Worm (Caenorhabditis elegans): ENCODE results near the gene ZK632.2.

Gene ZK632.2

DNA sequence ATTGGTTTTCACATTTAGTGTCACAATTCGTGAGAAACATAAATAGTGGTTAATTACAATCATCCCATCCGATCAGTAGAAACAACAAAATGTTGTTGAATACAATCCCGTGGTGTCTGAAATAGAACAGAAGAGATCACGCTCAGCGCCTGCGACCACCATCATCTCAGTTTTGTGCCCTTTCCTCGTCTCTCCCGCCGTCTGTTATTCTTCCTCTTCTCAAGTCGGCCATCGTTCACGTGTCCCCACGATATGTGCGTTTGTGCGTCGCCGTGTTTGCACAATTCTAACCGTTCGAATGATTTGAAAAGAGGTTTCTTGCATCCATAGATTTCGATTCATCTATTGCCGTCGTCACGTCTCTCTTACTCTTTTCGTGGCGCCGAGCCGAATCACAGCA, 19.9 kb downstream of the ZK632.2 start, which contains the start of gene panl-3:
Gene panl-3, plus strand, starts transcription at position 294 of the 400 bp plus-strand sequence.
- peak; percentile 60 for TF ChIP-seq ama-1 (optimal IDR thresholded peaks at IDR 0.05)
- TF ChIP-seq nfya-1 (tag; optimal IDR thresholded peaks at IDR 0.05; ENCODE audit: insufficient read depth), result peak; percentile 74
- peak; percentile 54 for TF ChIP-seq hmg-11 (tag; optimal IDR thresholded peaks at IDR 0.05)
- peak; percentile 56 for TF ChIP-seq lin-15B (tag; optimal IDR thresholded peaks at IDR 0.05)
- peak; percentile 14 for TF ChIP-seq nhr-43 (tag; optimal IDR thresholded peaks at IDR 0.05; ENCODE audit: poor library complexity, severe bottlenecking)
- TF ChIP-seq nhr-77 (tag; optimal IDR thresholded peaks at IDR 0.05), result no peak
- TF ChIP-seq nhr-25 (tag; optimal IDR thresholded peaks at IDR 0.05), result peak; percentile 79
- TF ChIP-seq unc-39 (tag; optimal IDR thresholded peaks at IDR 0.05), result no peak
- TF ChIP-seq lsy-12 (tag; optimal IDR thresholded peaks at IDR 0.05), result peak; percentile 54
- peak; percentile 36 for TF ChIP-seq mdl-1 (tag; optimal IDR thresholded peaks at IDR 0.05)
- peak; percentile 47 for TF ChIP-seq mml-1 (tag; optimal IDR thresholded peaks at IDR 0.05)
- no peak for TF ChIP-seq nhr-12 (tag; optimal IDR thresholded peaks at IDR 0.05)
- peak; percentile 78 for TF ChIP-seq egl-5 (tag; optimal IDR thresholded peaks at IDR 0.05)
- no peak for TF ChIP-seq pqm-1 (tag; optimal IDR thresholded peaks at IDR 0.05)
- peak; percentile 26 for TF ChIP-seq elt-2 (tag; optimal IDR thresholded peaks at IDR 0.05)
- TF ChIP-seq pha-4 (tag; optimal IDR thresholded peaks at IDR 0.05), result peak; percentile 48
- no peak for TF ChIP-seq elt-3 (tag; optimal IDR thresholded peaks at IDR 0.05)
- TF ChIP-seq snpc-4 (tag; optimal IDR thresholded peaks at IDR 0.05), result peak; percentile 20
- TF ChIP-seq fkh-10 (GFP tag; optimal IDR thresholded peaks at IDR 0.05), result no peak
- TF ChIP-seq ZK546.5 (tag; optimal IDR thresholded peaks at IDR 0.05), result no peak
- peak; percentile 68 for TF ChIP-seq nhr-23 (tag; optimal IDR thresholded peaks at IDR 0.05)
- peak; percentile 75 for TF ChIP-seq lin-39 (tag; optimal IDR thresholded peaks at IDR 0.05)
- TF ChIP-seq elt-1 (tag; optimal IDR thresholded peaks at IDR 0.05), result peak; percentile 27

DNA sequence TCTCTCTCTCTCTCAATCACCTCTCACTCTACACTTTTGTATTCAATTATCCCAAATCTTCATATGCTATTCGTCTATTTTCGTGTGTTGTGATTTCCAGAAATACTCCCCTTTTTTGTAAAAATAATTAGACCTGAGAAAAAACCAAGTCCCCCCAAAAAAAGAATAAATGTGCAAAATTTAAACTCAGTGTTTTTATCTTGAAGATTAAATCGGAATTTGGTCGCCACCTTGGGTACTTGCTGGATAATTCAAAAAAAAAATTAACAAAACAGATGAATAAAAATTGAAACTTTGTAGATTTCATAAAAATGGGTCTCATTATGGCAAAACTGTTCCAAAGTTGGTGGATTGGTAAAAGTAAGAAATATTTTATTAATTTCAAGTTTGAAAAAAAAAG, 24.0 kb downstream of the ZK632.2 start, which contains the start of gene arl-5:
Gene arl-5, plus strand, starts transcription at position 301 of the 400 bp plus-strand sequence.
- TF ChIP-seq ZK546.5 (tag; optimal IDR thresholded peaks at IDR 0.05), result no peak
- TF ChIP-seq fkh-2 (tag; optimal IDR thresholded peaks at IDR 0.05), result no peak
- TF ChIP-seq nhr-12 (tag; optimal IDR thresholded peaks at IDR 0.05), result no peak
- no peak for TF ChIP-seq aly-2 (tag; optimal IDR thresholded peaks at IDR 0.05)
- no peak for TF ChIP-seq fos-1 (tag; optimal IDR thresholded peaks at IDR 0.05)
- no peak for TF ChIP-seq elt-3 (tag; optimal IDR thresholded peaks at IDR 0.05)

DNA sequence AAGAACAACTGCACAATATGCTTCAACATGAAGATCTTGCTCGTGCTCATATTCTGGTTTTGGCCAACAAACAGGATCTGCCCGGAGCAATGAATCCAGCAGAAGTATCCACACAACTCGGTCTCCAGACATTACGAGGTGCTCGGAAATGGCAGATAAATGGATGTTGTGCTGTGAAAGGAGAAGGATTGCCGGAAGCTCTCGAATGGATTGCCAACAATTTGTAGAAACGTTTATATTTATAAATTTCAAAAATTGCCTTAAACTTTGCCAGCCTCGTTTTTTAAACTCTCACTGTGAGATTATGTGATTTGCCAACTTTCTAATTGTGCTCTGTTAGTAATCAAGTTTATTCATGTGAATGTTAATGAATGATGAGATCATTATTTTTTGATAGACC, 24.8 kb downstream of the ZK632.2 start:
- no peak for TF ChIP-seq nhr-43 (tag; optimal IDR thresholded peaks at IDR 0.05; ENCODE audit: poor library complexity, severe bottlenecking)
- TF ChIP-seq R02D3.7 (tag; optimal IDR thresholded peaks at IDR 0.05), result no peak
- no peak for TF ChIP-seq elt-3 (tag; optimal IDR thresholded peaks at IDR 0.05)
- no peak for TF ChIP-seq mdl-1 (tag; optimal IDR thresholded peaks at IDR 0.05)
- no peak for TF ChIP-seq eor-1 (tag; optimal IDR thresholded peaks at IDR 0.05)
- TF ChIP-seq nhr-25 (tag; optimal IDR thresholded peaks at IDR 0.05), result no peak
- TF ChIP-seq ceh-82 (tag; optimal IDR thresholded peaks at IDR 0.05), result no peak
- no peak for TF ChIP-seq ztf-11 (tag; optimal IDR thresholded peaks at IDR 0.05)
- TF ChIP-seq egl-27 (tag; optimal IDR thresholded peaks at IDR 0.05), result no peak
- no peak for TF ChIP-seq nhr-76 (tag; optimal IDR thresholded peaks at IDR 0.05)
- no peak for TF ChIP-seq pha-4 (tag; optimal IDR thresholded peaks at IDR 0.05)
- TF ChIP-seq nhr-12 (tag; optimal IDR thresholded peaks at IDR 0.05), result no peak
- TF ChIP-seq egl-5 (tag; optimal IDR thresholded peaks at IDR 0.05), result no peak
- TF ChIP-seq unc-62 (GFP tag; optimal IDR thresholded peaks at IDR 0.05), result no peak
- TF ChIP-seq elt-1 (tag; optimal IDR thresholded peaks at IDR 0.05), result no peak
- no peak for TF ChIP-seq skn-1 (tag; optimal IDR thresholded peaks at IDR 0.05)
- TF ChIP-seq mml-1 (tag; optimal IDR thresholded peaks at IDR 0.05), result no peak
- TF ChIP-seq daf-12 (tag; optimal IDR thresholded peaks at IDR 0.05), result no peak
- no peak for TF ChIP-seq nhr-28 (tag; optimal IDR thresholded peaks at IDR 0.05)

DNA sequence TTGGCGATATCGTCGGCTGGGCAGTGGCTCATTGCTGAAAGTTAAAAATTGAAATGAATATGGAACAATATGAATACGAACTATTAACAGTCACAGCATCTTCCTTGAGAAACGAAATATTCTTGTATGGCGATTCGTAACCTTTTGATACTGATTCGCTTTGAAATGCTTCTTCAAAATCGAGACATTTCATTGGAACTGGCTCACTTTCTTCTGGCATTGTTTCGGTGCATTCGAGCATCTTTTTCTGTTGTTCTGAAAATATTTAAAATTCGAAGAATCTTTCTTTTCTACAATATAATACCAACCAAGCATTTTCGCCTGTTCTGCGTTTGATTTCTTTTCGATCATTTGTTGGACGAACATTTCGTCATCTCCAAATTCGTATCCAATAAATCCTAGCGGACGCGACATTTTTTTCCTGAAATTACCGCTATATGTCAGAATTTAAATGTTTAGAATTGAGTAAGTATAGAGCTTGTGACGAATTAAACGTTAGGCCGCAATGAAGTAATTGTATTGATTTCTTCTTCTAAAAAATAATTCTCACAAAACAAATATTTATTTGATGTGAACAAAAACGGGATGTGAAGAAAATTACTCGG, 25.5 kb downstream of the ZK632.2 start, which contains the start of gene lin-52:
Gene lin-52, minus strand, starts transcription at position 421 of the 605 bp plus-strand sequence.
- TF ChIP-seq ama-1 (optimal IDR thresholded peaks at IDR 0.05) (peak; percentile 82), nhr-43 (tag; optimal IDR thresholded peaks at IDR 0.05; ENCODE audit: poor library complexity, severe bottlenecking) (peak; percentile 15), elt-2 (tag; optimal IDR thresholded peaks at IDR 0.05) (peak; percentile 7), pha-4 (tag; optimal IDR thresholded peaks at IDR 0.05) (peak; percentile 31), nfya-1 (tag; optimal IDR thresholded peaks at IDR 0.05; ENCODE audit: insufficient read depth) (no peak), zag-1 (tag; optimal IDR thresholded peaks at IDR 0.05) (no peak)
